Fruit fly (Drosophila melanogaster) whole organism, embryonic: Measurements from ENCODE around the gene Ctl1.

Experiments
- Atf6 ChIP-seq: fragments of 200-800 bp; sonication (Bioruptor generic); IDR thresholded peaks from 2 replicates; pipeline ENCODE4 v1.3.6; 2022; ENCODE audit warnings: missing biosample characterization, missing genetic modification characterization
- BEAF-32 ChIP-seq: fragments of 200-800 bp; sonication (Bioruptor generic); optimal IDR thresholded peaks from 3 replicates; lab custom pipeline; 2017; ENCODE audit warnings: missing biosample characterization, missing genetic modification characterization, mild to moderate bottlenecking, moderate library complexity, missing genetic modification reagents
- CG10267 ChIP-seq: fragments of 200-800 bp; sonication (Bioruptor generic); optimal IDR thresholded peaks from 2 replicates; lab custom pipeline; 2018; ENCODE audit warnings: missing biosample characterization, mild to moderate bottlenecking, missing genetic modification characterization, moderate library complexity
- CG10462 ChIP-seq: fragments of 200-800 bp; sonication (Bioruptor generic); optimal IDR thresholded peaks from 2 replicates; lab custom pipeline; 2016; ENCODE audit warnings: missing biosample characterization, missing genetic modification characterization
- CG12155 ChIP-seq: fragments of 200-800 bp; sonication (Bioruptor generic); optimal IDR thresholded peaks from 3 replicates; lab custom pipeline; 2016; ENCODE audit warnings: missing biosample characterization, missing genetic modification characterization
- CG12391 ChIP-seq: fragments of 200-800 bp; sonication (Bioruptor generic); optimal IDR thresholded peaks from 3 replicates; lab custom pipeline; 2018; ENCODE audit warnings: missing biosample characterization, mild to moderate bottlenecking, missing genetic modification characterization, moderate library complexity
- CG13123 ChIP-seq: fragments of 200-800 bp; sonication (Bioruptor generic); optimal IDR thresholded peaks from 2 replicates; lab custom pipeline; 2016; ENCODE audit warnings: missing biosample characterization, missing genetic modification characterization
- CG13287 ChIP-seq: fragments of 200-800 bp; sonication (Bioruptor generic); IDR thresholded peaks from 2 replicates; pipeline ENCODE4 v1.3.6; 2022; ENCODE audit warnings: missing biosample characterization, missing genetic modification characterization; ENCODE audit not compliant: partially characterized antibody
- CG13894 ChIP-seq: fragments of 200-800 bp; sonication (Bioruptor generic); optimal IDR thresholded peaks from 3 replicates; lab custom pipeline; 2018; ENCODE audit warnings: missing biosample characterization, mild to moderate bottlenecking, missing genetic modification characterization, moderate library complexity
- CG15601 ChIP-seq: fragments of 200-800 bp; sonication (Bioruptor generic); optimal IDR thresholded peaks from 3 replicates; lab custom pipeline; 2019; ENCODE audit warnings: missing biosample characterization, mild to moderate bottlenecking, missing genetic modification characterization, moderate library complexity
- CG1603 ChIP-seq: fragments of 200-800 bp; sonication (Bioruptor generic); optimal IDR thresholded peaks from 2 replicates; lab custom pipeline; 2019; ENCODE audit warnings: missing biosample characterization, mild to moderate bottlenecking, missing genetic modification characterization, moderate library complexity
- CG16863 ChIP-seq: fragments of 200-800 bp; sonication (Bioruptor generic); optimal IDR thresholded peaks from 3 replicates; lab custom pipeline; 2016; ENCODE audit warnings: missing biosample characterization, missing genetic modification characterization
- CG18011 ChIP-seq: fragments of 200-800 bp; sonication (Bioruptor generic); optimal IDR thresholded peaks from 2 replicates; lab custom pipeline; 2017; ENCODE audit warnings: missing biosample characterization, missing genetic modification characterization, mild to moderate bottlenecking, moderate library complexity, missing genotype
- CG18764 ChIP-seq: fragments of 200-800 bp; sonication (Bioruptor generic); optimal IDR thresholded peaks from 3 replicates; lab custom pipeline; 2016; ENCODE audit warnings: missing biosample characterization, missing genetic modification characterization
- CG30403 ChIP-seq: fragments of 200-800 bp; sonication (Bioruptor generic); optimal IDR thresholded peaks from 3 replicates; lab custom pipeline; 2016; ENCODE audit warnings: missing biosample characterization, missing genetic modification characterization
- CG32767 ChIP-seq: fragments of 200-800 bp; sonication (Bioruptor generic); IDR thresholded peaks from 2 replicates; pipeline ENCODE4 v1.3.6; 2022; ENCODE audit warnings: missing biosample characterization, missing genetic modification characterization
- CG34376 ChIP-seq: fragments of 200-800 bp; sonication (Bioruptor generic); optimal IDR thresholded peaks from 2 replicates; lab custom pipeline; 2018; ENCODE audit warnings: missing biosample characterization, mild to moderate bottlenecking, missing genetic modification characterization
- CG4820 ChIP-seq: fragments of 200-800 bp; sonication (Bioruptor generic); optimal IDR thresholded peaks from 3 replicates; lab custom pipeline; 2016; ENCODE audit warnings: missing biosample characterization, missing genetic modification characterization
- CG7928 ChIP-seq: fragments of 200-800 bp; sonication (Bioruptor generic); optimal IDR thresholded peaks from 2 replicates; lab custom pipeline; 2017; ENCODE audit warnings: missing biosample characterization, mild to moderate bottlenecking, missing genetic modification characterization
- Doc3 ChIP-seq: fragments of 200-800 bp; sonication (Bioruptor generic); IDR thresholded peaks from 3 replicates; pipeline ENCODE4 v1.3.6; 2022; ENCODE audit warnings: missing biosample characterization, missing genetic modification characterization; ENCODE audit not compliant: partially characterized antibody
- Dref ChIP-seq: fragments of 200-800 bp; sonication (Bioruptor generic); IDR thresholded peaks from 2 replicates; pipeline ENCODE4 v1.3.6; 2022; ENCODE audit warnings: missing biosample characterization, missing genetic modification characterization
- ERR ChIP-seq: fragments of 200-800 bp; sonication (Bioruptor generic); optimal IDR thresholded peaks from 2 replicates; lab custom pipeline; 2016; ENCODE audit warnings: missing biosample characterization, missing genetic modification characterization
- Fer1 ChIP-seq: fragments of 200-800 bp; sonication (Bioruptor generic); optimal IDR thresholded peaks from 2 replicates; lab custom pipeline; 2017; ENCODE audit warnings: missing biosample characterization, mild to moderate bottlenecking, missing genetic modification characterization
- Hmr ChIP-seq: fragments of 200-800 bp; sonication (Bioruptor generic); optimal IDR thresholded peaks from 3 replicates; lab custom pipeline; 2017; ENCODE audit warnings: mild to moderate bottlenecking, missing biosample characterization, missing genetic modification reagents, missing genetic modification characterization
- Lhr ChIP-seq: fragments of 200-800 bp; sonication (Bioruptor generic); optimal IDR thresholded peaks from 3 replicates; lab custom pipeline; 2017; ENCODE audit warnings: mild to moderate bottlenecking, missing biosample characterization, missing genetic modification reagents, missing genetic modification characterization
- MBD-R2 ChIP-seq: fragments of 200-800 bp; sonication (Bioruptor generic); IDR thresholded peaks from 2 replicates; pipeline ENCODE4 v1.3.6; 2022; ENCODE audit warnings: missing biosample characterization, missing genetic modification characterization
- Med ChIP-seq: fragments of 200-800 bp; sonication (Bioruptor generic); peaks from one replicate; lab custom pipeline; 2016; ENCODE audit warnings: missing biosample characterization, missing genetic modification characterization, mild to moderate bottlenecking, inconsistent platforms, moderate library complexity
- NC2β ChIP-seq: fragments of 200-800 bp; sonication (Bioruptor generic); optimal IDR thresholded peaks from 2 replicates; lab custom pipeline; 2016; ENCODE audit warnings: missing biosample characterization, missing genetic modification characterization
- NfI ChIP-seq: fragments of 200-800 bp; sonication (Bioruptor generic); optimal IDR thresholded peaks from 3 replicates; lab custom pipeline; 2018; ENCODE audit warnings: missing biosample characterization, mild to moderate bottlenecking, missing genetic modification characterization, moderate library complexity
- Opbp ChIP-seq: fragments of 200-800 bp; sonication (Bioruptor generic); IDR thresholded peaks from 3 replicates; pipeline ENCODE4 v1.3.6; 2022; ENCODE audit warnings: missing biosample characterization, missing genetic modification characterization; ENCODE audit not compliant: partially characterized antibody
- Scr ChIP-seq: fragments of 200-800 bp; sonication (Bioruptor generic); IDR thresholded peaks from 2 replicates; pipeline ENCODE4 v1.3.6; 2022; ENCODE audit warnings: missing biosample characterization, missing genetic modification characterization; ENCODE audit not compliant: partially characterized antibody
- Sin3A ChIP-seq: fragments of >200 bp; optimal IDR thresholded peaks from 2 replicates; lab custom pipeline; 2018
- Sox100B ChIP-seq: fragments of 200-800 bp; sonication (Bioruptor generic); optimal IDR thresholded peaks from 3 replicates; lab custom pipeline; 2018; ENCODE audit warnings: missing biosample characterization, mild to moderate bottlenecking, missing genetic modification characterization
- Sry-δ ChIP-seq: fragments of 200-800 bp; sonication (Bioruptor generic); optimal IDR thresholded peaks from 2 replicates; lab custom pipeline; 2016; ENCODE audit warnings: missing biosample characterization, missing genetic modification characterization
- YL-1 ChIP-seq: fragments of 200-800 bp; sonication (Bioruptor generic); optimal IDR thresholded peaks from 3 replicates; lab custom pipeline; 2017; ENCODE audit warnings: missing biosample characterization, mild to moderate bottlenecking, missing genetic modification characterization
- al ChIP-seq: fragments of 200-800 bp; sonication (Bioruptor generic); IDR thresholded peaks from 2 replicates; pipeline ENCODE4 v1.3.6; 2022; ENCODE audit warnings: missing biosample characterization, missing genetic modification characterization
- dm ChIP-seq: fragments of 200-800 bp; sonication (Bioruptor generic); optimal IDR thresholded peaks from 3 replicates; lab custom pipeline; 2016; ENCODE audit warnings: missing biosample characterization, missing genetic modification characterization
- dpn ChIP-seq, 2 experiments: fragments of 200-800 bp; sonication (Bioruptor generic); optimal IDR thresholded peaks; 3 replicates each; lab custom pipeline; 2016; ENCODE audit warnings: missing biosample characterization in 2 of 2, missing genetic modification characterization in 2 of 2
- gfzf ChIP-seq: fragments of 200-800 bp; sonication (Bioruptor generic); optimal IDR thresholded peaks from 2 replicates; lab custom pipeline; 2016; ENCODE audit warnings: missing biosample characterization, mild to moderate bottlenecking, missing genetic modification characterization, moderate library complexity
- grau ChIP-seq: fragments of 200-800 bp; optimal IDR thresholded peaks from 3 replicates; lab custom pipeline; 2019; ENCODE audit warnings: missing biosample characterization, mild to moderate bottlenecking, missing genetic modification characterization, moderate library complexity
- jing ChIP-seq: fragments of 200-800 bp; sonication (Bioruptor generic); optimal IDR thresholded peaks from 2 replicates; lab custom pipeline; 2018; ENCODE audit warnings: missing biosample characterization, mild to moderate bottlenecking, missing genetic modification characterization
- jumu ChIP-seq: fragments of 200-800 bp; sonication (Bioruptor generic); optimal IDR thresholded peaks from 3 replicates; lab custom pipeline; 2016; ENCODE audit warnings: missing biosample characterization, missing genetic modification characterization
- onecut ChIP-seq: fragments of 200-800 bp; sonication (Bioruptor generic); IDR thresholded peaks from 2 replicates; pipeline ENCODE4 v1.3.6; 2022; ENCODE audit warnings: missing biosample characterization, missing genetic modification characterization
- pita ChIP-seq: fragments of 200-800 bp; sonication (Bioruptor generic); optimal IDR thresholded peaks from 2 replicates; lab custom pipeline; 2017; ENCODE audit warnings: missing biosample characterization, mild to moderate bottlenecking, missing genetic modification characterization
- pnt ChIP-seq: fragments of 200-800 bp; sonication (Bioruptor generic); optimal IDR thresholded peaks from 3 replicates; lab custom pipeline; 2016; ENCODE audit warnings: missing biosample characterization, missing genetic modification characterization
- sd ChIP-seq: fragments of 200-800 bp; sonication (Bioruptor generic); optimal IDR thresholded peaks from 3 replicates; lab custom pipeline; 2018; ENCODE audit warnings: missing biosample characterization, mild to moderate bottlenecking, missing genetic modification characterization, moderate library complexity
- sima ChIP-seq: fragments of 200-800 bp; sonication (Bioruptor generic); optimal IDR thresholded peaks from 2 replicates; lab custom pipeline; 2016; ENCODE audit warnings: missing biosample characterization, missing genetic modification characterization
- sqz ChIP-seq: fragments of 200-800 bp; sonication (Bioruptor generic); optimal IDR thresholded peaks from 3 replicates; lab custom pipeline; 2018; ENCODE audit warnings: missing biosample characterization, mild to moderate bottlenecking, missing genetic modification characterization
- tin ChIP-seq: fragments of 200-800 bp; sonication (Bioruptor generic); optimal IDR thresholded peaks from 3 replicates; lab custom pipeline; 2016; ENCODE audit warnings: missing biosample characterization, missing genetic modification characterization
- vnd ChIP-seq: fragments of 200-800 bp; sonication (Bioruptor generic); IDR thresholded peaks from 3 replicates; pipeline ENCODE4 v1.3.6; 2022; ENCODE audit warnings: missing biosample characterization, missing genetic modification characterization; ENCODE audit not compliant: partially characterized antibody

Gene Ctl1

DNA sequence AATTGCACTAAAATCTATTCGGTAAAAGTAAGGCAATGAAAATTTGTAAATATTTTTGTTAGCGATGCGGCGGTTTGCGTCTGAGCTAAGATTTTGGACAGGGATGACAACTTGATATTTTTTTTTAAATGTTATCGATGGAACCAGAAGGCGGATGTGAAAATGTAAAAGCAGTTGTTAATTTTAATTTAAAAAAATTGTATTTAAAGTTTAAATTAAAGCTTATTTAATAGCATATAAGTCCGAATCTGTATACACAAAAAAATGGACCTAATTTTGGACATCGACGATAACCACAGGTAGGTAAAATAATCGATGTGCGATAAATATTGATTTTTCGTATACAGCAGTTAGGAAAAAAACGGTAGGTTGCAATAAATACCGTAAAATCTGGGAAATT lies 15.4 kb upstream of the Ctl1 start, which contains the start of the genes CG11586 and VhaM9.7-a (continued):
- TF ChIP-seq Scr (GFP tag; lab: Robert Waterston, UW) (peak; percentile 71), dpn (GFP tag; optimal IDR thresholded peaks at IDR 0.05; lab: Kevin White, UChicago) (peak in 1 of 2 experiments; percentile 14), NfI (no peak), Dref (GFP tag; lab: Robert Waterston, UW) (peak; percentile 75), CG1603 (tag; lab: Kevin White, UChicago) (peak; percentile 18), dm (GFP tag; lab: Kevin White, UChicago) (peak; percentile 1), ERR (GFP tag; lab: Kevin White, UChicago) (no peak), Med (GFP tag; lab: Kevin White, UChicago) (peak; percentile 55), CG13287 (peak; percentile 80), CG4820 (GFP tag; lab: Kevin White, UChicago) (no peak), CG30403 (GFP tag; lab: Kevin White, UChicago) (peak; percentile 6), tin (GFP tag; lab: Kevin White, UChicago) (peak; percentile 26), Sox100B (no peak), YL-1 (GFP tag; lab: Kevin White, UChicago) (peak; percentile 84), CG16863 (GFP tag; lab: Kevin White, UChicago) (no peak), Sry-δ (GFP tag; lab: Kevin White, UChicago) (peak; percentile 73), jumu (no peak), NC2β (GFP tag; lab: Kevin White, UChicago) (no peak), CG7928 (GFP tag; lab: Kevin White, UChicago) (peak; percentile 21), CG32767 (GFP tag; lab: Robert Waterston, UW) (0 out of 2 replicates have a peak, but pooled peaks have one; percentile 20), vnd (GFP tag; lab: Robert Waterston, UW) (peak; percentile 64; the same call in 2 of the 3 replicates), al (no peak), CG18011 (GFP tag; lab: Kevin White, UChicago) (no peak), pita (peak; percentile 52), pnt (no peak), CG13894 (tag; lab: Kevin White, UChicago) (no peak), CG10267 (peak; percentile 63), CG15601 (tag; lab: Kevin White, UChicago) (peak; percentile 40), gfzf (GFP tag; lab: Kevin White, UChicago) (peak; percentile 56), sqz (GFP tag; lab: Kevin White, UChicago) (peak; percentile 43), Hmr (GFP tag; lab: Kevin White, UChicago) (peak; percentile 25), CG13123 (GFP tag; lab: Kevin White, UChicago) (no peak), CG34376 (GFP tag; lab: Kevin White, UChicago) (peak; percentile 31), BEAF-32 (GFP tag; lab: Kevin White, UChicago) (peak; percentile 66), Sin3A (lab: Kevin White, UChicago) (peak; percentile 19), CG10462 (GFP tag; lab: Kevin White, UChicago) (peak; percentile 31), Opbp (GFP tag; lab: Robert Waterston, UW) (0 out of 3 replicates have a peak, but pooled peaks have one; percentile 17), Lhr (GFP tag; lab: Kevin White, UChicago) (peak; percentile 31), CG12391 (tag; lab: Kevin White, UChicago) (peak; percentile 50), sd (tag; lab: Kevin White, UChicago) (peak; percentile 21), onecut (GFP tag; lab: Robert Waterston, UW) (peak; percentile 100), CG18764 (peak; percentile 2), Fer1 (peak; percentile 10), CG12155 (no peak), Atf6 (GFP tag; lab: Robert Waterston, UW) (0 out of 2 replicates have a peak, but pooled peaks have one; percentile 23), MBD-R2 (GFP tag; lab: Robert Waterston, UW) (peak; percentile 80), grau (peak; percentile 29), jing (GFP tag; lab: Kevin White, UChicago) (no peak), sima (no peak), Doc3 (GFP tag; lab: Robert Waterston, UW) (peak; percentile 73; the same call in 2 of the 3 replicates)
